Worm (Caenorhabditis elegans) whole organism, young adult: ENCODE measurements around the gene F54E12.2.

Source experiments
- B0019.2 ChIP-seq: fragments of 200-800 bp; sonication (Bioruptor generic); conservative IDR thresholded peaks from 2 replicates; pipeline ENCODE4 v1.3.6; 2022; ENCODE audit warnings: missing genetic modification reagents, missing genetic modification characterization, missing compliant biosample characterization
- C17E4.6 ChIP-seq: fragments of 200-800 bp; sonication (Bioruptor generic); IDR thresholded peaks from 2 replicates; pipeline ENCODE4 v1.3.6; 2022; ENCODE audit warnings: missing genetic modification reagents, missing genetic modification characterization, missing compliant biosample characterization
- D2030.7 ChIP-seq: fragments of 200-800 bp; sonication (Bioruptor generic); IDR thresholded peaks from 2 replicates; pipeline ENCODE4 v1.3.6; 2022; ENCODE audit warnings: missing genetic modification reagents, missing genetic modification characterization, missing compliant biosample characterization
- F23B12.7 ChIP-seq: sonication (generic microtip); optimal IDR thresholded peaks from 2 replicates; lab custom pipeline; 2017; ENCODE audit warnings: missing genetic modification characterization, mild to moderate bottlenecking, missing compliant biosample characterization, antibody characterized with exemption, moderate library complexity; ENCODE audit not compliant: insufficient read depth
- F37B4.10 ChIP-seq: fragments of 200-800 bp; sonication (Bioruptor generic); IDR thresholded peaks from 2 replicates; pipeline ENCODE4 v1.3.6; 2022; ENCODE audit warnings: missing genetic modification characterization, missing compliant biosample characterization
- F49E8.2 ChIP-seq: sonication (generic microtip); optimal IDR thresholded peaks from 3 replicates; lab custom pipeline; 2017; ENCODE audit warnings: missing genetic modification characterization, mild to moderate bottlenecking, missing compliant biosample characterization, antibody characterized with exemption, moderate library complexity; ENCODE audit not compliant: insufficient read depth
- F55B11.4 ChIP-seq: sonication (generic microtip); optimal IDR thresholded peaks from 2 replicates; lab custom pipeline; 2016; ENCODE audit warnings: missing compliant biosample characterization, missing genetic modification characterization, borderline replicate concordance; ENCODE audit not compliant: insufficient read depth
- K12H6.12 ChIP-seq: fragments of 200-800 bp; sonication (Bioruptor generic); optimal IDR thresholded peaks from 2 replicates; lab custom pipeline; 2018; ENCODE audit warnings: mild to moderate bottlenecking, missing genetic modification characterization, missing compliant biosample characterization
- T07F8.4 ChIP-seq: sonication (generic microtip); optimal IDR thresholded peaks from 2 replicates; lab custom pipeline; 2016; ENCODE audit warnings: mild to moderate bottlenecking, missing genetic modification characterization, moderate library complexity, missing compliant biosample characterization
- Y53G8AR.9 ChIP-seq: fragments of 200-800 bp; sonication (Bioruptor generic); conservative IDR thresholded peaks from 2 replicates; pipeline ENCODE4 v1.3.6; 2022; ENCODE audit warnings: missing genetic modification reagents, missing genetic modification characterization, missing compliant biosample characterization
- Y79H2A.3 ChIP-seq: fragments of 200-800 bp; sonication (Bioruptor generic); conservative IDR thresholded peaks from 2 replicates; pipeline ENCODE4 v1.3.6; 2022; ENCODE audit warnings: missing genetic modification reagents, missing genetic modification characterization, missing compliant biosample characterization
- Y95B8A.8 ChIP-seq: fragments of 200-800 bp; sonication (Bioruptor generic); IDR thresholded peaks from 2 replicates; pipeline ENCODE4 v1.3.6; 2022; ENCODE audit warnings: missing genetic modification reagents, missing genetic modification characterization, missing compliant biosample characterization
- attf-5 ChIP-seq: fragments of 200-800 bp; sonication (Bioruptor generic); optimal IDR thresholded peaks from 2 replicates; lab custom pipeline; 2018; ENCODE audit warnings: mild to moderate bottlenecking, missing genetic modification characterization, missing compliant biosample characterization
- ccch-3 ChIP-seq: fragments of 200-800 bp; sonication (Bioruptor generic); optimal IDR thresholded peaks from 2 replicates; lab custom pipeline; 2018; ENCODE audit warnings: mild to moderate bottlenecking, missing genetic modification characterization, missing compliant biosample characterization
- ceh-91 ChIP-seq: fragments of 200-800 bp; sonication (Bioruptor generic); IDR thresholded peaks from 2 replicates; pipeline ENCODE4 v1.3.6; 2022; ENCODE audit warnings: missing genetic modification reagents, missing genetic modification characterization, missing compliant biosample characterization
- dox-1 ChIP-seq: fragments of 200-800 bp; sonication (Bioruptor generic); IDR thresholded peaks from 2 replicates; pipeline ENCODE4 v1.3.6; 2022; ENCODE audit warnings: missing genetic modification reagents, missing genetic modification characterization, missing compliant biosample characterization
- dpff-1 ChIP-seq: sonication (generic microtip); optimal IDR thresholded peaks from 2 replicates; lab custom pipeline; 2017; ENCODE audit warnings: mild to moderate bottlenecking, missing genetic modification characterization, missing compliant biosample characterization
- egl-44 ChIP-seq: fragments of 200-800 bp; sonication (Bioruptor generic); IDR thresholded peaks from 2 replicates; pipeline ENCODE4 v1.3.6; 2022; ENCODE audit warnings: missing genetic modification reagents, missing genetic modification characterization, missing compliant biosample characterization
- egrh-3 ChIP-seq: fragments of 200-800 bp; sonication (Bioruptor generic); IDR thresholded peaks from 2 replicates; pipeline ENCODE4 v1.3.6; 2022; ENCODE audit warnings: missing genetic modification reagents, missing genetic modification characterization, missing compliant biosample characterization
- ekl-4 ChIP-seq: fragments of 200-800 bp; sonication (Bioruptor generic); IDR thresholded peaks from 2 replicates; pipeline ENCODE4 v1.3.6; 2022; ENCODE audit warnings: missing genetic modification reagents, missing genetic modification characterization, missing compliant biosample characterization
- ets-4 ChIP-seq: fragments of 200-800 bp; sonication (Bioruptor generic); optimal IDR thresholded peaks from 2 replicates; lab custom pipeline; 2018; ENCODE audit warnings: mild to moderate bottlenecking, missing genetic modification characterization, missing compliant biosample characterization
- him-1 ChIP-seq: sonication (generic microtip); optimal IDR thresholded peaks from 2 replicates; lab custom pipeline; 2016; ENCODE audit warnings: missing genotype, missing genetic modification reagents, missing genetic modification characterization, missing compliant biosample characterization
- hmg-1.2 ChIP-seq: fragments of 200-800 bp; sonication (Bioruptor generic); IDR thresholded peaks from 2 replicates; pipeline ENCODE4 v1.3.6; 2022; ENCODE audit warnings: missing genetic modification reagents, missing genetic modification characterization, missing compliant biosample characterization
- hmg-20 ChIP-seq: fragments of 200-800 bp; sonication (Bioruptor generic); IDR thresholded peaks from 2 replicates; pipeline ENCODE4 v1.3.6; 2022; ENCODE audit warnings: missing genetic modification reagents, missing genetic modification characterization, missing compliant biosample characterization
- lin-26 ChIP-seq: fragments of 200-800 bp; sonication (Bioruptor generic); IDR thresholded peaks from 2 replicates; pipeline ENCODE4 v1.3.6; 2022; ENCODE audit warnings: missing genetic modification reagents, missing genetic modification characterization, missing compliant biosample characterization
- lin-40 ChIP-seq: sonication (generic microtip); optimal IDR thresholded peaks from 2 replicates; lab custom pipeline; 2016; ENCODE audit warnings: missing genetic modification characterization, mild to moderate bottlenecking, missing compliant biosample characterization, missing genotype, missing genetic modification reagents
- lsl-1 ChIP-seq: fragments of 200-800 bp; sonication (Bioruptor generic); optimal IDR thresholded peaks from 2 replicates; lab custom pipeline; 2018; ENCODE audit warnings: mild to moderate bottlenecking, missing genetic modification characterization, moderate library complexity, missing compliant biosample characterization
- madf-3 ChIP-seq: fragments of 200-800 bp; sonication (Bioruptor generic); IDR thresholded peaks from 2 replicates; pipeline ENCODE4 v1.3.6; 2022; ENCODE audit warnings: missing genetic modification reagents, missing genetic modification characterization, missing compliant biosample characterization
- mcd-1 ChIP-seq: fragments of 200-800 bp; sonication (Bioruptor generic); IDR thresholded peaks from 2 replicates; pipeline ENCODE4 v1.3.6; 2022; ENCODE audit warnings: missing genetic modification reagents, missing genetic modification characterization, missing compliant biosample characterization
- mel-28 ChIP-seq: sonication (generic microtip); optimal IDR thresholded peaks from 2 replicates; lab custom pipeline; 2016; ENCODE audit warnings: borderline replicate concordance, mild to moderate bottlenecking, missing genetic modification characterization, missing compliant biosample characterization
- mxl-1 ChIP-seq: sonication (generic microtip); optimal IDR thresholded peaks from 2 replicates; lab custom pipeline; 2016; ENCODE audit warnings: missing genetic modification characterization, missing compliant biosample characterization
- nfyb-1 ChIP-seq: fragments of 200-800 bp; sonication (Bioruptor generic); IDR thresholded peaks from 2 replicates; pipeline ENCODE4 v1.3.6; 2022; ENCODE audit warnings: missing genetic modification reagents, missing genetic modification characterization, missing compliant biosample characterization
- pbrm-1 ChIP-seq: fragments of 200-800 bp; sonication (Bioruptor generic); IDR thresholded peaks from 2 replicates; pipeline ENCODE4 v1.3.6; 2022; ENCODE audit warnings: missing genetic modification reagents, missing genetic modification characterization, missing compliant biosample characterization
- snpc-1.3 ChIP-seq: sonication (generic microtip); optimal IDR thresholded peaks from 2 replicates; lab custom pipeline; 2017; ENCODE audit warnings: missing genetic modification characterization, mild to moderate bottlenecking, missing compliant biosample characterization, antibody characterized with exemption, moderate library complexity, missing genotype, missing genetic modification reagents; ENCODE audit not compliant: insufficient read depth
- snpc-3.4 ChIP-seq: sonication (generic microtip); optimal IDR thresholded peaks from 2 replicates; lab custom pipeline; 2017; ENCODE audit warnings: missing genetic modification characterization, mild to moderate bottlenecking, missing compliant biosample characterization, antibody characterized with exemption, moderate library complexity, missing genotype, missing genetic modification reagents
- unc-130 ChIP-seq: sonication (generic microtip); optimal IDR thresholded peaks from 2 replicates; lab custom pipeline; 2016; ENCODE audit warnings: missing genetic modification reagents, missing genetic modification characterization, missing compliant biosample characterization
- xnd-1 ChIP-seq: sonication (generic microtip); optimal IDR thresholded peaks from 2 replicates; lab custom pipeline; 2016; ENCODE audit warnings: missing genotype, missing genetic modification reagents, missing genetic modification characterization, missing compliant biosample characterization
- ztf-25 ChIP-seq: fragments of 200-800 bp; sonication (Bioruptor generic); IDR thresholded peaks from 2 replicates; pipeline ENCODE4 v1.3.6; 2022; ENCODE audit warnings: missing genetic modification reagents, missing genetic modification characterization, missing compliant biosample characterization
- ztf-26 ChIP-seq: sonication (generic microtip); optimal IDR thresholded peaks from 2 replicates; lab custom pipeline; 2017; ENCODE audit warnings: missing genetic modification characterization, missing compliant biosample characterization

F54E12.2 gene

ce11 chrIV:11323666-11324065 lies 13.3 kb downstream of the F54E12.2 start (continued):
- TF ChIP-seq ccch-3 (GFP tag; lab: Kevin White, UChicago): no peak
- TF ChIP-seq ekl-4 (GFP tag; lab: Robert Waterston, UW): peak; percentile 79
- no peak for TF ChIP-seq ztf-26 (tag; lab: Kevin White, UChicago)
- no peak for TF ChIP-seq ceh-91 (GFP tag; lab: Robert Waterston, UW)
- no peak for TF ChIP-seq K12H6.12 (tag; lab: Kevin White, UChicago)
- 0 out of 2 replicates have a peak, but pooled peaks have one; percentile 7 for TF ChIP-seq C17E4.6 (GFP tag; lab: Robert Waterston, UW)
- no peak for TF ChIP-seq B0019.2 (GFP tag; lab: Robert Waterston, UW)
- 0 out of 2 replicates have a peak, but pooled peaks have one; percentile 18 for TF ChIP-seq mcd-1 (GFP tag; lab: Robert Waterston, UW)
- TF ChIP-seq dox-1 (GFP tag; lab: Robert Waterston, UW): peak; percentile 64; the same call in 1 of the 2 replicates
- TF ChIP-seq Y53G8AR.9 (GFP tag; lab: Robert Waterston, UW): 0 out of 2 replicates have a peak, but pooled peaks have one; percentile 57
- no peak for TF ChIP-seq F23B12.7 (tag; lab: Kevin White, UChicago)
- no peak for TF ChIP-seq attf-5 (GFP tag; lab: Kevin White, UChicago)
- TF ChIP-seq unc-130: no peak
- peak; percentile 56; the same call in 1 of the 2 replicates for TF ChIP-seq Y79H2A.3 (GFP tag; lab: Robert Waterston, UW)
- 0 out of 2 replicates have a peak, but pooled peaks have one; percentile 43 for TF ChIP-seq ztf-25 (GFP tag; lab: Robert Waterston, UW)
- no peak for TF ChIP-seq lin-40 (tag; lab: Kevin White, UChicago)
- peak; percentile 65; the same call in 1 of the 2 replicates for TF ChIP-seq egl-44 (GFP tag; lab: Robert Waterston, UW)
- peak; percentile 4 for TF ChIP-seq F49E8.2 (tag; lab: Kevin White, UChicago)
- no peak for TF ChIP-seq mel-28
- peak; percentile 34 for TF ChIP-seq hmg-1.2 (GFP tag; lab: Robert Waterston, UW)
- peak; percentile 7 for TF ChIP-seq snpc-3.4 (tag; lab: Kevin White, UChicago)
- TF ChIP-seq Y95B8A.8 (GFP tag; lab: Robert Waterston, UW): peak; percentile 59; the same call in 1 of the 2 replicates
- TF ChIP-seq him-1 (tag; lab: Kevin White, UChicago): peak; percentile 74
- TF ChIP-seq pbrm-1 (GFP tag; lab: Robert Waterston, UW): 0 out of 2 replicates have a peak, but pooled peaks have one; percentile 16
- TF ChIP-seq lin-26: peak; percentile 79

- TF ChIP-seq egrh-3 (GFP tag; lab: Robert Waterston, UW) (no peak), F49E8.2 (tag; lab: Kevin White, UChicago) (peak; percentile 7)
- TF ChIP-seq, all 124 proteins: peak for 1
These were observed 16.5 kb downstream of the F54E12.2 start, which contains the start of gene edg-1 for ce11 chrIV:11320500-11320899. edg-1 (plus strand) TSS chrIV:11320800.

ce11 chrIV:11319884-11320362 lies 17.1 kb downstream of the F54E12.2 start, which contains the start of gene B0035.18:
B0035.18 (plus strand) TSS chrIV:11320312.
- TF ChIP-seq hmg-1.2 (GFP tag; lab: Robert Waterston, UW): peak; percentile 11; the same call in 1 of the 2 replicates
- TF ChIP-seq madf-3: peak; percentile 91
- peak; percentile 89 for TF ChIP-seq lsl-1 (GFP tag; lab: Kevin White, UChicago)
- peak; percentile 30; the same call in 1 of the 2 replicates for TF ChIP-seq D2030.7 (GFP tag; lab: Robert Waterston, UW)
- TF ChIP-seq snpc-3.4 (tag; lab: Kevin White, UChicago): peak; percentile 53
- no peak for TF ChIP-seq ets-4 (GFP tag; lab: Kevin White, UChicago)
- TF ChIP-seq F37B4.10 (GFP tag; lab: Robert Waterston, UW): no peak
- TF ChIP-seq snpc-1.3: peak; percentile 9
- TF ChIP-seq T07F8.4 (tag; lab: Kevin White, UChicago): no peak
- TF ChIP-seq dpff-1 (tag; lab: Kevin White, UChicago): no peak
- TF ChIP-seq mxl-1: no peak
- TF ChIP-seq F55B11.4: no peak
- TF ChIP-seq hmg-20 (GFP tag; lab: Robert Waterston, UW): no peak
- no peak for TF ChIP-seq xnd-1 (tag; lab: Kevin White, UChicago)
- TF ChIP-seq nfyb-1: no peak
